Fruit fly (Drosophila melanogaster) whole organism, embryonic: ENCODE measurements around the gene CG10845.
A peak's percentile ranks its signal among the peaks of the same experiment; 100 is the strongest.

Experiments
- B-H2 ChIP-seq: fragments of 200-800 bp; sonication (Bioruptor generic); optimal IDR thresholded peaks from 2 replicates; lab custom pipeline; 2018; ENCODE audit warnings: missing biosample characterization, mild to moderate bottlenecking, missing genetic modification characterization
- CG11696 ChIP-seq: fragments of 200-800 bp; sonication (Bioruptor generic); IDR thresholded peaks from 2 replicates; pipeline ENCODE4 v1.3.6; 2022; ENCODE audit warnings: missing biosample characterization, missing genetic modification characterization
- CG12299 ChIP-seq: fragments of 200-800 bp; sonication (Bioruptor generic); optimal IDR thresholded peaks from 2 replicates; lab custom pipeline; 2018; ENCODE audit warnings: missing biosample characterization, mild to moderate bottlenecking, missing genetic modification characterization
- CG13287 ChIP-seq: fragments of 200-800 bp; sonication (Bioruptor generic); IDR thresholded peaks from 2 replicates; pipeline ENCODE4 v1.3.6; 2022; ENCODE audit warnings: missing biosample characterization, missing genetic modification characterization; ENCODE audit not compliant: partially characterized antibody
- CG13624 ChIP-seq: fragments of 200-800 bp; sonication (Bioruptor generic); optimal IDR thresholded peaks from 2 replicates; lab custom pipeline; 2016; ENCODE audit warnings: missing biosample characterization, missing genetic modification characterization
- CG17361 ChIP-seq: fragments of 200-800 bp; sonication (Bioruptor generic); IDR thresholded peaks from 3 replicates; pipeline ENCODE4 v1.3.6; 2022; ENCODE audit warnings: missing biosample characterization, missing genetic modification characterization
- CG17912 ChIP-seq: fragments of 200-800 bp; sonication (Bioruptor generic); optimal IDR thresholded peaks from 2 replicates; lab custom pipeline; 2018; ENCODE audit warnings: missing biosample characterization, mild to moderate bottlenecking, missing genetic modification characterization
- CG1832 ChIP-seq: fragments of 200-800 bp; sonication (Bioruptor generic); optimal IDR thresholded peaks from 2 replicates; lab custom pipeline; 2017; ENCODE audit warnings: missing biosample characterization, mild to moderate bottlenecking, missing genetic modification characterization, inconsistent platforms
- CG34224 ChIP-seq: fragments of 200-800 bp; sonication (Bioruptor generic); IDR thresholded peaks from 3 replicates; pipeline ENCODE4 v1.3.6; 2022; ENCODE audit warnings: missing biosample characterization, missing genetic modification characterization; ENCODE audit not compliant: partially characterized antibody
- CG34376 ChIP-seq: fragments of 200-800 bp; sonication (Bioruptor generic); optimal IDR thresholded peaks from 2 replicates; lab custom pipeline; 2018; ENCODE audit warnings: missing biosample characterization, mild to moderate bottlenecking, missing genetic modification characterization
- CG3847 ChIP-seq: fragments of 200-800 bp; sonication (Bioruptor generic); IDR thresholded peaks from 2 replicates; pipeline ENCODE4 v1.3.6; 2022; ENCODE audit warnings: missing biosample characterization, missing genetic modification characterization
- CG4360 ChIP-seq: fragments of 200-800 bp; sonication (Bioruptor generic); IDR thresholded peaks from 2 replicates; pipeline ENCODE4 v1.3.6; 2022; ENCODE audit warnings: missing biosample characterization, missing genetic modification characterization
- CG4404 ChIP-seq: fragments of 200-800 bp; sonication (Bioruptor generic); IDR thresholded peaks from 2 replicates; pipeline ENCODE4 v1.3.6; 2022; ENCODE audit warnings: missing biosample characterization, missing genetic modification characterization
- CG4617 ChIP-seq: fragments of 200-800 bp; sonication (Bioruptor generic); optimal IDR thresholded peaks from 3 replicates; lab custom pipeline; 2016; ENCODE audit warnings: missing biosample characterization, missing genetic modification characterization, borderline replicate concordance
- CG6791 ChIP-seq: fragments of 200-800 bp; sonication (Bioruptor generic); IDR thresholded peaks from 3 replicates; pipeline ENCODE4 v1.3.6; 2022; ENCODE audit warnings: missing biosample characterization, missing genetic modification characterization; ENCODE audit not compliant: partially characterized antibody
- CG7271 ChIP-seq: fragments of 200-800 bp; sonication (Bioruptor generic); optimal IDR thresholded peaks from 2 replicates; lab custom pipeline; 2018; ENCODE audit warnings: missing biosample characterization, mild to moderate bottlenecking, missing genetic modification characterization, moderate library complexity
- CHES-1-like ChIP-seq: fragments of 200-800 bp; sonication (Bioruptor generic); optimal IDR thresholded peaks from 2 replicates; lab custom pipeline; 2016; ENCODE audit warnings: missing biosample characterization, missing genetic modification characterization
- CTCF ChIP-seq: fragments of 200-800 bp; sonication (Bioruptor generic); optimal IDR thresholded peaks from 2 replicates; lab custom pipeline; 2017; ENCODE audit warnings: missing biosample characterization, mild to moderate bottlenecking, missing genetic modification characterization, moderate library complexity
- Dll ChIP-seq: fragments of 200-800 bp; sonication (Bioruptor generic); IDR thresholded peaks from 4 replicates; pipeline ENCODE4 v1.3.6; 2022; ENCODE audit warnings: missing biosample characterization, missing genetic modification characterization; ENCODE audit not compliant: partially characterized antibody
- Dref ChIP-seq: fragments of 200-800 bp; sonication (Bioruptor generic); IDR thresholded peaks from 2 replicates; pipeline ENCODE4 v1.3.6; 2022; ENCODE audit warnings: missing biosample characterization, missing genetic modification characterization
- Ets65A ChIP-seq: fragments of 200-800 bp; sonication (Bioruptor generic); peaks from one replicate; lab custom pipeline; 2016; ENCODE audit warnings: missing biosample characterization, missing genetic modification characterization
- HLH54F ChIP-seq: fragments of 200-800 bp; sonication (Bioruptor generic); optimal IDR thresholded peaks from 3 replicates; lab custom pipeline; 2016; ENCODE audit warnings: missing biosample characterization, missing genetic modification characterization
- Hand ChIP-seq: fragments of 200-800 bp; sonication (Bioruptor generic); optimal IDR thresholded peaks from 2 replicates; lab custom pipeline; 2017; ENCODE audit warnings: mild to moderate bottlenecking, missing biosample characterization, missing genetic modification reagents, missing genetic modification characterization
- Max ChIP-seq: fragments of 200-800 bp; sonication (Bioruptor generic); optimal IDR thresholded peaks from 2 replicates; lab custom pipeline; 2016; ENCODE audit warnings: missing biosample characterization, mild to moderate bottlenecking, missing genetic modification characterization
- Med ChIP-seq: fragments of 200-800 bp; sonication (Bioruptor generic); peaks from one replicate; lab custom pipeline; 2016; ENCODE audit warnings: missing biosample characterization, missing genetic modification characterization, mild to moderate bottlenecking, inconsistent platforms, moderate library complexity
- Nf-YC ChIP-seq: fragments of 200-800 bp; optimal IDR thresholded peaks from 3 replicates; lab custom pipeline; 2019; ENCODE audit warnings: missing biosample characterization, mild to moderate bottlenecking, missing genetic modification characterization, moderate library complexity
- Oaz ChIP-seq: fragments of 200-800 bp; sonication (Bioruptor generic); IDR thresholded peaks from 2 replicates; pipeline ENCODE4 v1.3.6; 2022; ENCODE audit warnings: missing biosample characterization, missing genetic modification characterization
- Opbp ChIP-seq: fragments of 200-800 bp; sonication (Bioruptor generic); IDR thresholded peaks from 3 replicates; pipeline ENCODE4 v1.3.6; 2022; ENCODE audit warnings: missing biosample characterization, missing genetic modification characterization; ENCODE audit not compliant: partially characterized antibody
- PHDP ChIP-seq: fragments of 200-800 bp; sonication (Bioruptor generic); optimal IDR thresholded peaks from 3 replicates; lab custom pipeline; 2018; ENCODE audit warnings: missing biosample characterization, mild to moderate bottlenecking, missing genetic modification characterization, moderate library complexity
- Ssrp ChIP-seq: fragments of 200-800 bp; sonication (Bioruptor generic); optimal IDR thresholded peaks from 2 replicates; lab custom pipeline; 2018; ENCODE audit warnings: missing biosample characterization, mild to moderate bottlenecking, missing genetic modification characterization, moderate library complexity
- aop ChIP-seq: fragments of 200-800 bp; sonication (Bioruptor generic); IDR thresholded peaks from 2 replicates; pipeline ENCODE4 v1.3.6; 2022; ENCODE audit warnings: missing biosample characterization, missing genetic modification characterization
- ato ChIP-seq: fragments of 200-800 bp; sonication (Bioruptor generic); IDR thresholded peaks from 2 replicates; pipeline ENCODE4 v1.3.6; 2022; ENCODE audit warnings: missing biosample characterization, missing genetic modification characterization; ENCODE audit not compliant: partially characterized antibody
- bbx ChIP-seq: fragments of 200-800 bp; sonication (Bioruptor generic); IDR thresholded peaks from 2 replicates; pipeline ENCODE4 v1.3.6; 2022; ENCODE audit warnings: missing biosample characterization, missing genetic modification characterization; ENCODE audit not compliant: partially characterized antibody
- cwo ChIP-seq: fragments of 200-800 bp; sonication (Bioruptor generic); optimal IDR thresholded peaks from 3 replicates; lab custom pipeline; 2017; ENCODE audit warnings: missing biosample characterization, missing genetic modification characterization, mild to moderate bottlenecking, moderate library complexity, missing genetic modification reagents
- exex ChIP-seq: fragments of 200-800 bp; sonication (Bioruptor generic); optimal IDR thresholded peaks from 4 replicates; lab custom pipeline; 2018; ENCODE audit warnings: missing biosample characterization, mild to moderate bottlenecking, missing genetic modification characterization, moderate library complexity
- grn ChIP-seq: fragments of 200-800 bp; sonication (Bioruptor generic); optimal IDR thresholded peaks from 3 replicates; lab custom pipeline; 2017; ENCODE audit warnings: missing biosample characterization, missing genetic modification characterization
- knrl ChIP-seq: fragments of 200-800 bp; sonication (Bioruptor generic); IDR thresholded peaks from 3 replicates; pipeline ENCODE4 v1.3.6; 2022; ENCODE audit warnings: missing biosample characterization, missing genetic modification characterization; ENCODE audit not compliant: partially characterized antibody
- nerfin-1 ChIP-seq: fragments of 200-800 bp; sonication (Bioruptor generic); optimal IDR thresholded peaks from 3 replicates; lab custom pipeline; 2019; ENCODE audit warnings: missing biosample characterization, mild to moderate bottlenecking, missing genetic modification characterization, moderate library complexity
- nom ChIP-seq: fragments of 200-800 bp; sonication (Bioruptor generic); optimal IDR thresholded peaks from 2 replicates; lab custom pipeline; 2017; ENCODE audit warnings: missing biosample characterization, missing genetic modification characterization, mild to moderate bottlenecking, moderate library complexity, missing genetic modification reagents
- pan ChIP-seq, 4 experiments: fragments of >200 bp in 3 of 4; fragments of 200-800 bp in 1 of 4; sonication (Bioruptor generic) in 1 of 4; optimal IDR thresholded peaks in 3 of 4; IDR thresholded peaks in 1 of 4; 2 replicates each; pipeline versions ENCODE4 v1.3.6 to Lab custom; 2017 to 2022; ENCODE audit warnings: missing biosample characterization in 2 of 4, missing genetic modification characterization in 2 of 4, mixed read lengths in 1 of 4
- sens ChIP-seq: fragments of 200-800 bp; sonication (Bioruptor generic); peaks from one replicate; lab custom pipeline; 2016; ENCODE audit warnings: missing biosample characterization, missing genetic modification characterization
- sens-2 ChIP-seq: fragments of 200-800 bp; sonication (Bioruptor generic); IDR thresholded peaks from 2 replicates; pipeline ENCODE4 v1.3.6; 2022; ENCODE audit warnings: missing biosample characterization, missing genetic modification characterization
- slbo ChIP-seq: fragments of 200-800 bp; sonication (Bioruptor generic); IDR thresholded peaks from 2 replicates; pipeline ENCODE4 v1.3.6; 2022; ENCODE audit warnings: missing biosample characterization, missing genetic modification characterization
- stwl ChIP-seq: fragments of 200-800 bp; sonication (Bioruptor generic); optimal IDR thresholded peaks from 3 replicates; lab custom pipeline; 2018; ENCODE audit warnings: missing biosample characterization, mild to moderate bottlenecking, missing genetic modification characterization, moderate library complexity
- sug ChIP-seq: fragments of 200-800 bp; optimal IDR thresholded peaks from 2 replicates; lab custom pipeline; 2019; ENCODE audit warnings: missing biosample characterization, mild to moderate bottlenecking, missing genetic modification characterization, moderate library complexity
- vnd ChIP-seq: fragments of 200-800 bp; sonication (Bioruptor generic); IDR thresholded peaks from 3 replicates; pipeline ENCODE4 v1.3.6; 2022; ENCODE audit warnings: missing biosample characterization, missing genetic modification characterization; ENCODE audit not compliant: partially characterized antibody

Gene CG10845

DNA sequence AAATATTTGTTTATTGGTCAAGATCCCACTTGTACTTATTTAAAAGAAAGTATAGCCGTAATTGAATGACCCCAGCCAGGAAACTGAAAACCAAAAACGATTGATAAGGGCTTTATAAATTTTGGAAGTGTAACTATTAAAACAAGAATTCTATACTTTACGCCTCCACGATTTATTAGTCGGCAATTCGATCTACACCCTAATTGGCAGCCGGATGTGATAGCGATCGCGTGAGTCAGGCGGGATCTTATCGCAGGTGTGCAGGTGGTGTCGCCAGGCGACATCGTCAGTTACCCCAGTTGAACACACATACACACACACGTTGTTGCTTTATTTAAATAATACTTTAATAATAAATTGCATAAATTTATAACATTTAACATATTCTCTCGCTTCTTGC, 33.6 kb downstream of the CG10845 start:
- TF ChIP-seq CTCF (GFP tag; lab: Kevin White, UChicago) (no peak), exex (tag; lab: Kevin White, UChicago) (peak; percentile 73), sug (tag; lab: Kevin White, UChicago) (peak; percentile 28), grn (GFP tag; lab: Kevin White, UChicago) (peak; percentile 59), CG34376 (GFP tag; lab: Kevin White, UChicago) (peak; percentile 13), cwo (peak; percentile 22)

- TF ChIP-seq sens-2 (GFP tag; lab: Robert Waterston, UW) (no peak), Ets65A (GFP tag; lab: Kevin White, UChicago) (peak; percentile 54), HLH54F (GFP tag; lab: Kevin White, UChicago) (no peak), nom (peak; percentile 85), sens (GFP tag; lab: Kevin White, UChicago) (no peak), CG3847 (GFP tag; lab: Robert Waterston, UW) (no peak), Max (GFP tag; lab: Kevin White, UChicago) (no peak), PHDP (tag; lab: Kevin White, UChicago) (no peak)
These were observed 34.8 kb downstream of the CG10845 start for dm6 chr3R:24935758-24936157.

DNA sequence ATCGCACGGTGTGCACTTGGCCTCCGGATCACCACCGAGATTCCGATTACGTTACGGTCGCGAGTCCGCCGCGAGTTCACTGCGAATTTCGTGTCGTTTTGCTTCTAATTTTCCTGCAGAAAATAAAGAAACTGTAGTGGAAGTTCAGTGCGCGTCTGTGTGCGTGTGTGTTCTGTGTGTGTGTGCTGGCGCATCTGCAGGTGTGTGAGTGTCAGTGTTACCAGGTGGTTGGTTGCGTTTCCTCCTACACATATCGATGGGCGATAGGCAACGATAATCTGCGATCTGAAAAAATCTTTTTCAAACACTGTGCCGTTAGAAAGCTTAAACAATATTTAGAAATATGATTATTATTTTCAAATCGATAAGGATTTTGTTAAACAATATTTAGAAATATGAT, 37.1 kb downstream of the CG10845 start, which contains the start of gene Osbp:
TSS of gene Osbp (minus strand) at position 174 of the 400 bp plus-strand sequence.
- TF ChIP-seq pan (optimal IDR thresholded peaks at IDR 0.05; lab: Kevin White, UChicago) = no peak
- TF ChIP-seq pan (GFP tag; optimal IDR thresholded peaks at IDR 0.05 in 1 of 2, IDR thresholded peaks at IDR 0.05 in 1 of 2) = peak in 1 of 2 experiments; percentile 45
- peak; percentile 39; the same call in 1 of the 2 replicates for TF ChIP-seq CG3847 (GFP tag; lab: Robert Waterston, UW)
- peak; percentile 72 for TF ChIP-seq bbx (GFP tag; lab: Robert Waterston, UW)
- peak; percentile 84 for TF ChIP-seq Med (GFP tag; lab: Kevin White, UChicago)
- TF ChIP-seq CHES-1-like = no peak
- peak; percentile 73 for TF ChIP-seq Opbp (GFP tag; lab: Robert Waterston, UW)
- peak; percentile 55 for TF ChIP-seq knrl (GFP tag; lab: Robert Waterston, UW)
- no peak for TF ChIP-seq CG1832 (GFP tag; lab: Kevin White, UChicago)
- no peak for TF ChIP-seq Oaz (GFP tag; lab: Robert Waterston, UW)
- TF ChIP-seq Ssrp = no peak
- TF ChIP-seq CG17361 (GFP tag; lab: Robert Waterston, UW) = no peak
- TF ChIP-seq CG11696 (GFP tag; lab: Robert Waterston, UW) = no peak
- peak; percentile 64 for TF ChIP-seq CG34224 (GFP tag; lab: Robert Waterston, UW)
- TF ChIP-seq ato = peak; percentile 58; the same call in 1 of the 2 replicates
- peak; percentile 75 for TF ChIP-seq CG6791 (GFP tag; lab: Robert Waterston, UW)
- TF ChIP-seq CG4404 (GFP tag; lab: Robert Waterston, UW) = no peak
- TF ChIP-seq CG17912 = peak; percentile 0
- no peak for TF ChIP-seq CG4360
- 0 out of 2 replicates have a peak, but pooled peaks have one; percentile 13 for TF ChIP-seq slbo (GFP tag; lab: Robert Waterston, UW)
- peak; percentile 78 for TF ChIP-seq stwl (tag; lab: Kevin White, UChicago)
- TF ChIP-seq Nf-YC (tag; lab: Kevin White, UChicago) = peak; percentile 93
- peak; percentile 6 for TF ChIP-seq nerfin-1 (tag; lab: Kevin White, UChicago)
- TF ChIP-seq CG4617 = peak; percentile 57
- peak; percentile 54; the same call in 2 of the 3 replicates for TF ChIP-seq vnd (GFP tag; lab: Robert Waterston, UW)
- peak; percentile 59; the same call in 1 of the 2 replicates for TF ChIP-seq aop (GFP tag; lab: Robert Waterston, UW)
- TF ChIP-seq CG13624 (GFP tag; lab: Kevin White, UChicago) = no peak
- TF ChIP-seq Dref (GFP tag; lab: Robert Waterston, UW) = peak; percentile 94
- TF ChIP-seq Hand (GFP tag; lab: Kevin White, UChicago) = no peak
- TF ChIP-seq CG12299 = no peak
- no peak for TF ChIP-seq CG7271 (tag; lab: Kevin White, UChicago)
- TF ChIP-seq CG13287 (GFP tag; lab: Robert Waterston, UW) = peak; percentile 73
- TF ChIP-seq Dll = peak; percentile 58; the same call in 2 of the 4 replicates
- TF ChIP-seq B-H2 (GFP tag; lab: Kevin White, UChicago) = peak; percentile 65
